Worm (Caenorhabditis elegans) whole organism, midembryonic: ENCODE data around the gene srm-3.

ENCODE experiments used
- cog-1 ChIP-seq: sonication (generic microtip); optimal IDR thresholded peaks from 2 replicates; lab custom pipeline; 2016; ENCODE audit warnings: missing genetic modification characterization, missing compliant biosample characterization
- flt-1 ChIP-seq: fragments of 200-800 bp; sonication (Bioruptor generic); IDR thresholded peaks from 2 replicates; pipeline ENCODE4 v1.3.6; 2022; ENCODE audit warnings: missing genetic modification characterization, missing compliant biosample characterization
- med-1 ChIP-seq: sonication (generic microtip); optimal IDR thresholded peaks from 2 replicates; lab custom pipeline; 2017; ENCODE audit warnings: missing genetic modification characterization, mild to moderate bottlenecking, missing compliant biosample characterization, antibody characterized with exemption, missing genetic modification reagents; ENCODE audit not compliant: insufficient read depth
- ztf-23 ChIP-seq: fragments of 200-800 bp; sonication (Bioruptor generic); IDR thresholded peaks from 2 replicates; pipeline ENCODE4 v1.3.6; 2022; ENCODE audit warnings: missing genetic modification reagents, missing genetic modification characterization, missing compliant biosample characterization

DNA sequence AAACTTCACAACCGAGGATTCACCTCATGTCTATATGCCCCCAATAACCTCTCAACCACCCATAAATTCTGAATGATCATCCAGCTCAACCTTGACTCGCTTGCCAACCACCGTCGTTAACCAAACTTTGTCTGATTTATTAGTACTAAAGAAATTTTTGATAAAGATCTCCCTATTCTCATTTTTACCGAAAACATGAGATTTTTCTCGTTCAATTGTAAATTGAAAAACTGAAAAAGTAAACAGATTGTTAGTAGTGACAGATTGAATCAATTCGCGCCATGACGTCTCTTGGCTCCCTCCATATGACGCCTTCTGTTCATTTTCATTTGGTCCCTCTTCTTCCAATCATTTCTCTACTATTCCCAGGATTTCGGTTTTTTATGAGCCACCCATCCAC, 40.8 kb upstream of the srm-3 start:
- TF ChIP-seq med-1 (no peak), cog-1 (tag; lab: Kevin White, UChicago) (no peak), flt-1 (GFP tag; lab: Robert Waterston, UW) (no peak), ztf-23 (GFP tag; lab: Robert Waterston, UW) (no peak)
